Worm (Caenorhabditis elegans) whole organism, L4/young adult: ENCODE data around the gene T16G1.3.

Experiments used
- W03F9.2 ChIP-seq: fragments of 150-350 bp; optimal IDR thresholded peaks from 2 replicates; lab custom pipeline; 2014; ENCODE audit warnings: missing biosample characterization, missing genetic modification characterization
- dao-5 ChIP-seq: sonication (generic microtip); optimal IDR thresholded peaks from 2 replicates; lab custom pipeline; 2016; ENCODE audit warnings: missing genotype, missing genetic modification characterization, moderate library complexity, missing compliant biosample characterization
- him-1 ChIP-seq: sonication (generic microtip); optimal IDR thresholded peaks from 2 replicates; lab custom pipeline; 2016; ENCODE audit warnings: missing genotype, missing genetic modification reagents, missing genetic modification characterization, missing compliant biosample characterization

DNA sequence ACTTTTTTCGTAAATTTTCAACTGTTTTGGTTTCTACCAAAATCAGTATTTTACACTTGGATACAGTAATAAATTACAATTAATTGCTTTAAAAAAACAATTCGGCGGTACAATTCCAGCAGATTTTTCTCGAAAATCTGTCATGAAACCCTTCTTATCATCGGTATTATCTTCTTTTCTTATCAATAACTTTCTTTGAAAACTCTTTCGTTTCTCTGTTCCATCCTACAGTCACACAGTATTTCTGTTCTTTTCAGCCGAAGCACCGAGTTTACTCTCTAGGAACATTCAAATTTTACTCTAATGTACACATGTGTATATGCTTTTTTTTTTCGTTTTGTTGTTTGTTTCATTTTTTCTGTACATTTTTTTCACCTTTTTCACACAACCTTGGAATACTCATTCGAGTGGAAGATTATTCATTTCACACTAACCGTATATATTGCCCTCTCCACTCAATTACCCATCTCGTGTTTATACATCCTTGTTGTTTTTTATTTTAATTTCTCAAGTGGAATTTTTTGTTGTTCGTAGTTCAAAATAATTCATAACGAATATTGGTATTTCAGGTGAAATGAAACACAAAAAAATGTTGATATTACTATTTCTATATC is 34.5 kb downstream of the T16G1.3 start, which contains the start of gene nid-1:
- no peak for TF ChIP-seq dao-5 (tag; lab: Kevin White, UChicago)
- peak; percentile 40 for TF ChIP-seq W03F9.2 (tag; lab: Kevin White, UChicago)
- TF ChIP-seq him-1 (tag; lab: Kevin White, UChicago) = no peak
